Worm (Caenorhabditis elegans) whole organism, L1 larva: ENCODE data around the gene srw-14.
"Not testable (repeated sequence)": the region's sequence is repeated elsewhere in the genome, so short reads cannot be mapped to it uniquely, and the experiment has no call there.

Experiments
- C04F5.9 ChIP-seq: sonication (generic microtip); optimal IDR thresholded peaks from 2 replicates; lab custom pipeline; 2016; ENCODE audit warnings: missing genetic modification characterization, missing compliant biosample characterization
- C16A3.4 ChIP-seq: fragments of 150-350 bp; optimal IDR thresholded peaks from 2 replicates; lab custom pipeline; 2014; ENCODE audit warnings: missing biosample characterization, missing genetic modification characterization
- Y116A8C.19 ChIP-seq: sonication (generic microtip); optimal IDR thresholded peaks from 2 replicates; lab custom pipeline; 2016; ENCODE audit warnings: missing compliant biosample characterization, missing genetic modification characterization, borderline replicate concordance
- aha-1 ChIP-seq: fragments of 150-350 bp; optimal IDR thresholded peaks from 2 replicates; lab custom pipeline; 2014; ENCODE audit warnings: missing biosample characterization, missing genetic modification characterization
- ceh-82 ChIP-seq, 3 experiments: fragments of 150-350 bp in 1 of 3; sonication (generic microtip) in 2 of 3; optimal IDR thresholded peaks; 2 replicates each; lab custom pipeline; 2014 to 2017; ENCODE audit warnings: missing biosample characterization in 3 of 3, missing genetic modification characterization in 3 of 3
- dpl-1 ChIP-seq, 3 experiments: fragments of 150-350 bp in 2 of 3; sonication (generic microtip) in 1 of 3; optimal IDR thresholded peaks; 2 replicates each; lab custom pipeline; 2014 to 2017; ENCODE audit warnings: missing biosample characterization in 3 of 3, missing genetic modification characterization in 3 of 3, missing genetic modification reagents in 3 of 3
- fkh-4 ChIP-seq: sonication (generic microtip); optimal IDR thresholded peaks from 2 replicates; lab custom pipeline; 2016; ENCODE audit warnings: missing compliant biosample characterization, missing genetic modification characterization, borderline replicate concordance
- fos-1 ChIP-seq: fragments of 150-350 bp; optimal IDR thresholded peaks from 2 replicates; lab custom pipeline; 2014; ENCODE audit warnings: missing biosample characterization, missing genetic modification characterization
- hlh-17 ChIP-seq: fragments of 200-800 bp; sonication (Bioruptor generic); optimal IDR thresholded peaks from 2 replicates; lab custom pipeline; 2018; ENCODE audit warnings: missing genetic modification characterization, mild to moderate bottlenecking, missing compliant biosample characterization, moderate library complexity, borderline replicate concordance
- lin-35 ChIP-seq, 2 experiments: fragments of 150-350 bp; optimal IDR thresholded peaks; 2 replicates each; lab custom pipeline; 2014; ENCODE audit warnings: missing biosample characterization in 2 of 2, missing genetic modification characterization in 2 of 2, missing genetic modification reagents in 2 of 2
- lin-39 ChIP-seq: fragments of 150-350 bp; optimal IDR thresholded peaks from 2 replicates; lab custom pipeline; 2014; ENCODE audit warnings: missing biosample characterization, missing genetic modification reagents, missing genetic modification characterization
- lir-3 ChIP-seq: sonication (generic microtip); optimal IDR thresholded peaks from 2 replicates; lab custom pipeline; 2016; ENCODE audit warnings: mild to moderate bottlenecking, missing genetic modification characterization, moderate library complexity, missing compliant biosample characterization; ENCODE audit not compliant: poor library complexity
- mab-9 ChIP-seq: fragments of 200-800 bp; sonication (Bioruptor generic); IDR thresholded peaks from 2 replicates; pipeline ENCODE4 v1.3.6; 2022; ENCODE audit warnings: missing genetic modification reagents, missing genetic modification characterization, missing compliant biosample characterization
- mdl-1 ChIP-seq, 2 experiments: fragments of 150-350 bp; optimal IDR thresholded peaks; 2 replicates each; lab custom pipeline; 2014 to 2017; ENCODE audit warnings: missing biosample characterization in 2 of 2, missing genetic modification characterization in 2 of 2, inconsistent platforms in 1 of 2
- mep-1 ChIP-seq: fragments of 150-350 bp; optimal IDR thresholded peaks from 2 replicates; lab custom pipeline; 2014; ENCODE audit warnings: missing biosample characterization, missing genetic modification characterization
- nhr-20 ChIP-seq: sonication (generic microtip); optimal IDR thresholded peaks from 2 replicates; lab custom pipeline; 2016; ENCODE audit warnings: mild to moderate bottlenecking, missing genetic modification characterization, missing compliant biosample characterization
- nhr-28 ChIP-seq: fragments of 150-350 bp; optimal IDR thresholded peaks from 2 replicates; lab custom pipeline; 2014; ENCODE audit warnings: missing biosample characterization, missing genetic modification characterization
- nhr-71 ChIP-seq: sonication (generic microtip); optimal IDR thresholded peaks from 2 replicates; lab custom pipeline; 2016; ENCODE audit warnings: mild to moderate bottlenecking, missing genetic modification characterization, moderate library complexity, missing compliant biosample characterization
- nhr-77 ChIP-seq: fragments of 150-350 bp; optimal IDR thresholded peaks from 2 replicates; lab custom pipeline; 2014; ENCODE audit warnings: missing biosample characterization, missing genetic modification characterization
- nhr-85 ChIP-seq: sonication (generic microtip); peaks from one replicate; lab custom pipeline; 2016; ENCODE audit warnings: missing genetic modification characterization, inconsistent platforms, missing compliant biosample characterization
- nhr-90 ChIP-seq: sonication (generic microtip); optimal IDR thresholded peaks from 2 replicates; lab custom pipeline; 2016; ENCODE audit warnings: mild to moderate bottlenecking, missing genetic modification characterization, missing compliant biosample characterization; ENCODE audit not compliant: poor library complexity
- rnt-1 ChIP-seq: sonication (generic microtip); optimal IDR thresholded peaks from 2 replicates; lab custom pipeline; 2016; ENCODE audit warnings: mild to moderate bottlenecking, missing genetic modification characterization, moderate library complexity, missing compliant biosample characterization
- snpc-4 ChIP-seq: fragments of 150-350 bp; optimal IDR thresholded peaks from 2 replicates; lab custom pipeline; 2014; ENCODE audit warnings: missing biosample characterization, missing genetic modification characterization
- snu-23 ChIP-seq: sonication (generic microtip); optimal IDR thresholded peaks from 2 replicates; lab custom pipeline; 2016; ENCODE audit warnings: missing genetic modification characterization, missing compliant biosample characterization
- sptf-1 ChIP-seq: fragments of 150-350 bp; optimal IDR thresholded peaks from 2 replicates; lab custom pipeline; 2014; ENCODE audit warnings: missing biosample characterization, missing genetic modification characterization
- sup-37 ChIP-seq: fragments of 200-800 bp; sonication (Bioruptor generic); optimal IDR thresholded peaks from 2 replicates; lab custom pipeline; 2018; ENCODE audit warnings: mild to moderate bottlenecking, missing genetic modification characterization, missing compliant biosample characterization
- swsn-7 ChIP-seq: sonication (generic microtip); optimal IDR thresholded peaks from 2 replicates; lab custom pipeline; 2016; ENCODE audit warnings: missing genetic modification characterization, missing compliant biosample characterization
- unc-30 ChIP-seq: sonication (generic microtip); optimal IDR thresholded peaks from 2 replicates; lab custom pipeline; 2017; ENCODE audit warnings: missing biosample characterization, missing genetic modification characterization
- unc-98 ChIP-seq: fragments of 200-800 bp; sonication (Bioruptor generic); IDR thresholded peaks from 2 replicates; pipeline ENCODE4 v1.3.6; 2022; ENCODE audit warnings: missing genetic modification characterization, missing compliant biosample characterization
- xbp-1 ChIP-seq: sonication (generic microtip); optimal IDR thresholded peaks from 2 replicates; lab custom pipeline; 2016; ENCODE audit warnings: missing genetic modification characterization, missing compliant biosample characterization
- ztf-11 ChIP-seq, 2 experiments: sonication (generic microtip); optimal IDR thresholded peaks; 2 replicates each; lab custom pipeline; 2016 to 2017; ENCODE audit warnings: missing genetic modification characterization in 2 of 2, missing biosample characterization in 1 of 2, missing compliant biosample characterization in 1 of 2
- ztf-4 ChIP-seq: fragments of 150-350 bp; optimal IDR thresholded peaks from 2 replicates; lab custom pipeline; 2014; ENCODE audit warnings: missing biosample characterization, missing genetic modification characterization

srw-14 gene

ce11 chrV:15240215-15240614 is 14.5 kb downstream of the srw-14 start, which contains the start of gene srw-11 (continued):
- no peak for TF ChIP-seq lir-3 (tag; lab: Kevin White, UChicago)

- TF ChIP-seq mep-1 (tag; lab: Kevin White, UChicago) (no peak), C04F5.9 (no peak), lir-3 (tag; lab: Kevin White, UChicago) (no peak), nhr-85 (tag; lab: Kevin White, UChicago) (no peak), mab-9 (GFP tag; lab: Robert Waterston, UW) (no peak), fos-1 (tag; lab: Kevin White, UChicago) (no peak), hlh-17 (GFP tag; lab: Kevin White, UChicago) (no peak), Y116A8C.19 (tag; lab: Kevin White, UChicago) (no peak), aha-1 (no peak), unc-98 (no peak), ztf-4 (tag; lab: Kevin White, UChicago) (no peak), snu-23 (GFP tag; lab: Kevin White, UChicago) (no peak), nhr-77 (tag; lab: Kevin White, UChicago) (no peak), sup-37 (GFP tag; lab: Kevin White, UChicago) (no peak), xbp-1 (no peak), mdl-1 (tag; optimal IDR thresholded peaks at IDR 0.05; lab: Kevin White, UChicago) (no peak), fkh-4 (no peak), nhr-71 (no peak)
These were observed 15.5 kb downstream of the srw-14 start, which contains the start of gene chil-12 for ce11 chrV:15241259-15241658. Gene chil-12, plus strand, starts transcription at chrV:15241559.

ce11 chrV:15244456-15244855 is 18.7 kb downstream of the srw-14 start, which contains the start of gene kin-30:
Gene kin-30, plus strand, starts transcription at chrV:15244756.
- TF ChIP-seq nhr-71 = no peak
- no peak for TF ChIP-seq nhr-20 (tag; lab: Kevin White, UChicago)
- TF ChIP-seq snpc-4 = no peak
- TF ChIP-seq dpl-1 (GFP tag; optimal IDR thresholded peaks at IDR 0.05; lab: Kevin White, UChicago) = no peak
- no peak for TF ChIP-seq lin-39 (tag; lab: Kevin White, UChicago)
- no peak for TF ChIP-seq lin-35 (GFP tag; optimal IDR thresholded peaks at IDR 0.05; lab: Kevin White, UChicago)
- no peak for TF ChIP-seq nhr-77 (tag; lab: Kevin White, UChicago)
- no peak for TF ChIP-seq ztf-11 (tag; optimal IDR thresholded peaks at IDR 0.05; lab: Kevin White, UChicago)
- TF ChIP-seq nhr-28 (tag; lab: Kevin White, UChicago) = no peak
- no peak for TF ChIP-seq sptf-1 (tag; lab: Kevin White, UChicago)
- no peak for TF ChIP-seq mab-9 (GFP tag; lab: Robert Waterston, UW)
- no peak for TF ChIP-seq nhr-90 (tag; lab: Kevin White, UChicago)
- no peak for TF ChIP-seq swsn-7 (tag; lab: Kevin White, UChicago)

ce11 chrV:15250304-15250703 is 24.6 kb downstream of the srw-14 start, which contains the start of gene srd-28:
Gene srd-28, plus strand, starts transcription at chrV:15250604.
- TF ChIP-seq hlh-17 (GFP tag; lab: Kevin White, UChicago); unc-98; snu-23 (GFP tag; lab: Kevin White, UChicago): not testable (repeated sequence)

- no peak for TF ChIP-seq sup-37 (GFP tag; lab: Kevin White, UChicago)
- no peak for TF ChIP-seq unc-30 (tag; lab: Kevin White, UChicago)
- no peak for TF ChIP-seq ceh-82 (tag; optimal IDR thresholded peaks at IDR 0.05; lab: Kevin White, UChicago)
- TF ChIP-seq C16A3.4 = no peak
- no peak for TF ChIP-seq C04F5.9
- TF ChIP-seq rnt-1 (tag; lab: Kevin White, UChicago) = no peak
- TF ChIP-seq nhr-90 (tag; lab: Kevin White, UChicago) = no peak
These were observed 26.3 kb downstream of the srw-14 start, which contains the start of gene srbc-76 for ce11 chrV:15252082-15252481. Gene srbc-76, plus strand, starts transcription at chrV:15252382.
